Worm (Caenorhabditis elegans): ENCODE results near the gene D1054.19.

ce11 chrV:10834682-10835219 lies 39.2 kb downstream of the D1054.19 start:
- peak; percentile 37 for TF ChIP-seq unc-42 (tag; optimal IDR thresholded peaks at IDR 0.05)
- no peak for TF ChIP-seq F13H6.1 (tag; optimal IDR thresholded peaks at IDR 0.05)
- TF ChIP-seq K09A11.1 (tag; optimal IDR thresholded peaks at IDR 0.05; ENCODE audit: insufficient read depth): no peak
- no peak for TF ChIP-seq rnt-1 (tag; optimal IDR thresholded peaks at IDR 0.05)
- TF ChIP-seq lim-6 (tag; optimal IDR thresholded peaks at IDR 0.05): no peak
- TF ChIP-seq ref-2 (tag; optimal IDR thresholded peaks at IDR 0.05): no peak
- TF ChIP-seq ceh-31 (tag; optimal IDR thresholded peaks at IDR 0.05): no peak
- no peak for TF ChIP-seq ceh-2 (tag; optimal IDR thresholded peaks at IDR 0.05)
- TF ChIP-seq ets-4 (tag; optimal IDR thresholded peaks at IDR 0.05): no peak
- TF ChIP-seq nhr-11 (tag; optimal IDR thresholded peaks at IDR 0.05): no peak
